Worm (Caenorhabditis elegans) whole organism, L3 larva: ENCODE measurements around the gene gur-4.
A peak's percentile ranks its signal among the peaks of the same experiment; 100 is the strongest.

ENCODE experiments used
- R02D3.7 ChIP-seq: fragments of 150-350 bp; optimal IDR thresholded peaks from 2 replicates; lab custom pipeline; 2014; ENCODE audit warnings: missing biosample characterization, missing genetic modification characterization
- ZK546.5 ChIP-seq: sonication (generic microtip); optimal IDR thresholded peaks from 2 replicates; lab custom pipeline; 2017; ENCODE audit warnings: missing biosample characterization, missing genetic modification characterization
- aly-2 ChIP-seq: fragments of 150-350 bp; optimal IDR thresholded peaks from 2 replicates; lab custom pipeline; 2014; ENCODE audit warnings: missing biosample characterization, missing genetic modification characterization
- ama-1 ChIP-seq: fragments of 150-350 bp; optimal IDR thresholded peaks from 2 replicates; lab custom pipeline; 2018
- ceh-16 ChIP-seq: sonication (generic microtip); optimal IDR thresholded peaks from 2 replicates; lab custom pipeline; 2017; ENCODE audit warnings: missing biosample characterization, missing genetic modification characterization
- ceh-28 ChIP-seq: fragments of 150-350 bp; optimal IDR thresholded peaks from 2 replicates; lab custom pipeline; 2014; ENCODE audit warnings: missing biosample characterization, missing genetic modification reagents, missing genetic modification characterization
- ceh-82 ChIP-seq: fragments of 150-350 bp; optimal IDR thresholded peaks from 2 replicates; lab custom pipeline; 2014; ENCODE audit warnings: missing biosample characterization, missing genetic modification characterization
- ceh-9 ChIP-seq: sonication (generic microtip); optimal IDR thresholded peaks from 2 replicates; lab custom pipeline; 2018; ENCODE audit warnings: missing biosample characterization, missing genetic modification characterization
- daf-12 ChIP-seq: fragments of 150-350 bp; optimal IDR thresholded peaks from 2 replicates; lab custom pipeline; 2014; ENCODE audit warnings: missing biosample characterization, missing genetic modification reagents, missing genetic modification characterization
- egl-27 ChIP-seq: sonication (generic microtip); optimal IDR thresholded peaks from 4 replicates; lab custom pipeline; 2017; ENCODE audit warnings: missing biosample characterization, missing genetic modification reagents, missing genetic modification characterization
- egl-5 ChIP-seq: fragments of 150-350 bp; optimal IDR thresholded peaks from 2 replicates; lab custom pipeline; 2017; ENCODE audit warnings: missing biosample characterization, missing genetic modification reagents, missing genetic modification characterization, inconsistent platforms
- elt-1 ChIP-seq: fragments of 150-350 bp; optimal IDR thresholded peaks from 2 replicates; lab custom pipeline; 2014; ENCODE audit warnings: missing biosample characterization, missing genetic modification characterization
- elt-2 ChIP-seq: sonication (generic microtip); optimal IDR thresholded peaks from 2 replicates; lab custom pipeline; 2016; ENCODE audit warnings: missing genetic modification reagents, mild to moderate bottlenecking, missing genetic modification characterization, missing compliant biosample characterization
- elt-3 ChIP-seq, 3 experiments: fragments of 150-350 bp in 1 of 3; sonication (generic microtip) in 2 of 3; optimal IDR thresholded peaks; 2 replicates in 2 of 3; 4 replicates in 1 of 3; lab custom pipeline; 2014 to 2017; ENCODE audit warnings: missing biosample characterization in 3 of 3, missing genetic modification characterization in 3 of 3
- eor-1 ChIP-seq, 2 experiments: fragments of 150-350 bp; optimal IDR thresholded peaks; 2 replicates each; lab custom pipeline; 2014 to 2018; ENCODE audit warnings: missing biosample characterization in 2 of 2, missing genetic modification characterization in 2 of 2
- fkh-10 ChIP-seq: sonication (generic microtip); optimal IDR thresholded peaks from 2 replicates; lab custom pipeline; 2017; ENCODE audit warnings: missing biosample characterization, missing genetic modification reagents, missing genetic modification characterization
- fkh-2 ChIP-seq: fragments of 150-350 bp; optimal IDR thresholded peaks from 2 replicates; lab custom pipeline; 2014; ENCODE audit warnings: missing biosample characterization, missing genetic modification reagents, missing genetic modification characterization
- fos-1 ChIP-seq: fragments of 150-350 bp; optimal IDR thresholded peaks from 2 replicates; lab custom pipeline; 2014; ENCODE audit warnings: missing biosample characterization, missing genetic modification characterization
- hmg-11 ChIP-seq: sonication (generic microtip); optimal IDR thresholded peaks from 2 replicates; lab custom pipeline; 2016; ENCODE audit warnings: missing genetic modification characterization, missing compliant biosample characterization
- jun-1 ChIP-seq: fragments of 150-350 bp; optimal IDR thresholded peaks from 2 replicates; lab custom pipeline; 2014; ENCODE audit warnings: missing biosample characterization, missing genetic modification reagents, missing genetic modification characterization
- lin-15B ChIP-seq: fragments of 150-350 bp; optimal IDR thresholded peaks from 2 replicates; lab custom pipeline; 2014; ENCODE audit warnings: missing biosample characterization, missing genetic modification characterization
- lin-39 ChIP-seq: fragments of 150-350 bp; optimal IDR thresholded peaks from 2 replicates; lab custom pipeline; 2018; ENCODE audit warnings: missing biosample characterization, missing genetic modification reagents, missing genetic modification characterization
- lsy-12 ChIP-seq: sonication (generic microtip); optimal IDR thresholded peaks from 2 replicates; lab custom pipeline; 2016; ENCODE audit warnings: mild to moderate bottlenecking, missing genetic modification characterization, missing compliant biosample characterization
- mdl-1 ChIP-seq: fragments of 150-350 bp; optimal IDR thresholded peaks from 2 replicates; lab custom pipeline; 2014; ENCODE audit warnings: missing biosample characterization, missing genetic modification characterization
- mml-1 ChIP-seq: fragments of 150-350 bp; sonication (generic microtip); optimal IDR thresholded peaks from 3 replicates; lab custom pipeline; 2014; ENCODE audit warnings: missing biosample characterization, missing genetic modification characterization
- nfya-1 ChIP-seq: sonication (generic microtip); optimal IDR thresholded peaks from 2 replicates; lab custom pipeline; 2017; ENCODE audit warnings: missing genetic modification characterization, mild to moderate bottlenecking, missing compliant biosample characterization, antibody characterized with exemption, moderate library complexity; ENCODE audit not compliant: insufficient read depth
- nhr-11 ChIP-seq: fragments of 150-350 bp; optimal IDR thresholded peaks from 2 replicates; lab custom pipeline; 2014; ENCODE audit warnings: missing biosample characterization, missing genetic modification characterization
- nhr-12 ChIP-seq: fragments of 150-350 bp; optimal IDR thresholded peaks from 2 replicates; lab custom pipeline; 2014; ENCODE audit warnings: missing biosample characterization, missing genetic modification characterization
- nhr-23 ChIP-seq: fragments of 150-350 bp; optimal IDR thresholded peaks from 2 replicates; lab custom pipeline; 2014; ENCODE audit warnings: missing biosample characterization, missing genetic modification reagents, missing genetic modification characterization
- nhr-237 ChIP-seq: fragments of 150-350 bp; optimal IDR thresholded peaks from 2 replicates; lab custom pipeline; 2014; ENCODE audit warnings: missing biosample characterization, missing genetic modification characterization
- nhr-25 ChIP-seq: sonication (generic microtip); optimal IDR thresholded peaks from 2 replicates; lab custom pipeline; 2017; ENCODE audit warnings: missing biosample characterization, missing genetic modification characterization
- nhr-28 ChIP-seq: fragments of 150-350 bp; optimal IDR thresholded peaks from 2 replicates; lab custom pipeline; 2014; ENCODE audit warnings: missing biosample characterization, missing genetic modification characterization
- nhr-43 ChIP-seq: sonication (generic microtip); optimal IDR thresholded peaks from 2 replicates; lab custom pipeline; 2016; ENCODE audit warnings: mild to moderate bottlenecking, missing genetic modification characterization, missing compliant biosample characterization; ENCODE audit not compliant: poor library complexity, severe bottlenecking
- nhr-67 ChIP-seq: fragments of 150-350 bp; optimal IDR thresholded peaks from 2 replicates; lab custom pipeline; 2014; ENCODE audit warnings: missing biosample characterization, missing genetic modification characterization
- nhr-76 ChIP-seq: fragments of 150-350 bp; sonication (generic microtip); optimal IDR thresholded peaks from 5 replicates; lab custom pipeline; 2014; ENCODE audit warnings: missing biosample characterization, missing genetic modification characterization
- nhr-77 ChIP-seq: fragments of 150-350 bp; optimal IDR thresholded peaks from 2 replicates; lab custom pipeline; 2014; ENCODE audit warnings: missing biosample characterization, missing genetic modification characterization
- pha-4 ChIP-seq: fragments of 150-350 bp; optimal IDR thresholded peaks from 2 replicates; lab custom pipeline; 2014; ENCODE audit warnings: missing biosample characterization, missing genetic modification reagents, missing genetic modification characterization
- pqm-1 ChIP-seq: fragments of 150-350 bp; optimal IDR thresholded peaks from 2 replicates; lab custom pipeline; 2017; ENCODE audit warnings: missing biosample characterization, missing genetic modification characterization, inconsistent platforms
- sea-2 ChIP-seq: fragments of 150-350 bp; sonication (generic microtip); optimal IDR thresholded peaks from 4 replicates; lab custom pipeline; 2014; ENCODE audit warnings: missing biosample characterization, missing genetic modification reagents, missing genetic modification characterization
- skn-1 ChIP-seq: fragments of 150-350 bp; optimal IDR thresholded peaks from 2 replicates; lab custom pipeline; 2014; ENCODE audit warnings: missing biosample characterization, missing genetic modification characterization
- snpc-4 ChIP-seq: fragments of 150-350 bp; optimal IDR thresholded peaks from 2 replicates; lab custom pipeline; 2014; ENCODE audit warnings: missing biosample characterization, missing genetic modification characterization
- tbx-2 ChIP-seq: sonication (generic microtip); optimal IDR thresholded peaks from 2 replicates; lab custom pipeline; 2016; ENCODE audit warnings: mild to moderate bottlenecking, missing genetic modification characterization, missing compliant biosample characterization
- unc-39 ChIP-seq: sonication (generic microtip); optimal IDR thresholded peaks from 4 replicates; lab custom pipeline; 2017; ENCODE audit warnings: missing biosample characterization, missing genetic modification characterization
- unc-62 ChIP-seq: fragments of 150-350 bp; sonication (generic microtip); optimal IDR thresholded peaks from 4 replicates; lab custom pipeline; 2014; ENCODE audit warnings: missing biosample characterization, missing genetic modification reagents, missing genetic modification characterization
- zag-1 ChIP-seq: fragments of 150-350 bp; optimal IDR thresholded peaks from 2 replicates; lab custom pipeline; 2014; ENCODE audit warnings: missing biosample characterization, missing genetic modification characterization
- ztf-11 ChIP-seq: fragments of 150-350 bp; optimal IDR thresholded peaks from 2 replicates; lab custom pipeline; 2014; ENCODE audit warnings: missing biosample characterization, missing genetic modification characterization
- ztf-4 ChIP-seq: fragments of 150-350 bp; optimal IDR thresholded peaks from 2 replicates; lab custom pipeline; 2014; ENCODE audit warnings: missing biosample characterization, missing genetic modification characterization

gur-4 gene

DNA sequence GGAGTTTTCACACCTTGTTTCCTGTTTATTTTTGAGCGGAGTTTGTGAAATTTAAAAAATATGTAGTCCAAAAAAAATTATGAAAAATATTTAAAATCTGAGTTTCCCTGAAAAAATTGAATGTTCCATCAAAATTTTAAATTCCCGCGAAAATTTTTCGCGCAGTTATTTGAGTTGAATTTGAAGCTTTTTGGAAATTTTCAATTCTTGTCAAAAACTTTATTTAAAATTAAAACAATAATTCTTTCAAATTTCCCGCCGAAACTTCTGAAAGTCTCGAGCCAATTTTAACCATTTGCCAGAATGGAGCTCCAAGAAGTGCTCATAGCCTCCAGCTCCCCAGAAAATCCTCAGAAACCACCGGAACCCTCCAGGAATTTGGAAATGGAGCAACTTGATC is at the start of gene gur-4:
TSS of gene gur-4 (plus strand) at position 301 of the 400 bp plus-strand sequence.
- TF ChIP-seq nhr-77 (tag; lab: Kevin White, UChicago) (no peak), nhr-11 (tag; lab: Kevin White, UChicago) (no peak)

DNA sequence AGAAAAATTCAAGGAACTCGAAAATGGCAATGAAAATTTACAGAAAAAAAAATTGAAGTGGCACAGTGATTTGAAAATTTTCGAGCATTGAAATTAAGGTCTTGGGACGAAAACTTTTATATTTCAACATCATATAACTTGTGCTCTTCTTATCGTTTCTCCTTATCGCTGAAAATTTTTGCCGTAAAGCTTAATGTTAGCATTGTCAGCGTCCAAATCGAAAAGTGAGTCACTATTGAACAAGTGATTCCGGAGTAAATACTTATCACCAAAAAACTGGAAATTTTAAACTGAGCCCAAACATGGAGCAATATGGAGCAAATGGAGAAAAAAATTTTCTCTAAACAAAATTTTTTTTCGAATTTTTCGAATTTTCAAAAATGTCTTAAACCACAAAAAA is 48.9 kb upstream of the gur-4 start:
- no peak for TF ChIP-seq nhr-77 (tag; lab: Kevin White, UChicago)
- peak; percentile 74 for TF ChIP-seq elt-2 (tag; lab: Kevin White, UChicago)
- TF ChIP-seq pqm-1 (tag; lab: Kevin White, UChicago) = peak; percentile 48

DNA sequence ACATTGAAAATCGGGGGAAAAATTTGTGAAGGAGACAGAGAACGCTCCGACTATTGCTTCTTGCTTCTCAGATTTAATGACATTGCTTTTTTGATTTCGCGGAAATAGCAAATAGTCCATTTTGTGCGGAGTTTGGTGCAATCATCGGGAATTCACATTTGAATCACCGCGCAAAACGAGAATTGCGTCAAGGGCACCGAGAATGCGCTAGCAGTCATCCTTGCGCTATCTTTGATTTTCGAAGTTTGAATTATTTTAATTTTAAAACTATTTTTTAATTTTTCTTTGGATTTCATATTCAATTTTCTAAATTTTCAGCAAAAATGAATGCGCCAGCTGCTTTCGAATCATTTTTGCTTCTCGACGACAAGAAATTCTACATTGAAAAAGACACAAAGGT is 44.8 kb upstream of the gur-4 start, which contains the start of gene rpb-11:
TSS of gene rpb-11 (plus strand) at position 319 of the 400 bp plus-strand sequence.
- TF ChIP-seq nhr-77 (tag; lab: Kevin White, UChicago) (peak; percentile 95), jun-1 (tag; lab: Kevin White, UChicago) (peak; percentile 88), unc-39 (tag; lab: Kevin White, UChicago) (no peak), eor-1 (tag; optimal IDR thresholded peaks at IDR 0.05; lab: Kevin White, UChicago) (no peak), nhr-76 (no peak), nhr-67 (tag; lab: Kevin White, UChicago) (no peak), fkh-10 (GFP tag; lab: Kevin White, UChicago) (peak; percentile 81), ZK546.5 (no peak), ama-1 (lab: Kevin White, UChicago) (no peak), lin-15B (tag; lab: Kevin White, UChicago) (peak; percentile 94), elt-3 (tag; optimal IDR thresholded peaks at IDR 0.05; lab: Kevin White, UChicago) (no peak), ceh-28 (peak; percentile 81), pqm-1 (tag; lab: Kevin White, UChicago) (peak; percentile 56), pha-4 (tag; lab: Kevin White, UChicago) (peak; percentile 98), fkh-2 (no peak), nhr-28 (no peak), nhr-25 (tag; lab: Kevin White, UChicago) (peak; percentile 84), aly-2 (tag; lab: Kevin White, UChicago) (peak; percentile 56), egl-5 (tag; lab: Kevin White, UChicago) (no peak), skn-1 (peak; percentile 85), ztf-4 (tag; lab: Kevin White, UChicago) (no peak), mml-1 (no peak), nfya-1 (tag; lab: Kevin White, UChicago) (peak; percentile 93), lsy-12 (tag; lab: Kevin White, UChicago) (peak; percentile 83), nhr-43 (tag; lab: Kevin White, UChicago) (peak; percentile 90), zag-1 (tag; lab: Kevin White, UChicago) (peak; percentile 44), unc-62 (GFP tag; lab: Kevin White, UChicago) (peak; percentile 26), snpc-4 (tag; lab: Kevin White, UChicago) (peak; percentile 92), ceh-9 (no peak), daf-12 (tag; lab: Kevin White, UChicago) (no peak), nhr-12 (no peak), tbx-2 (tag; lab: Kevin White, UChicago) (peak; percentile 91), hmg-11 (tag; lab: Kevin White, UChicago) (peak; percentile 58), elt-1 (peak; percentile 66), ceh-82 (tag; lab: Kevin White, UChicago) (peak; percentile 80), ceh-16 (tag; lab: Kevin White, UChicago) (no peak), egl-27 (tag; lab: Kevin White, UChicago) (no peak), lin-39 (tag; lab: Kevin White, UChicago) (peak; percentile 67), elt-2 (tag; lab: Kevin White, UChicago) (peak; percentile 72), fos-1 (no peak), nhr-23 (tag; lab: Kevin White, UChicago) (peak; percentile 97), ztf-11 (no peak), mdl-1 (no peak), nhr-237 (no peak), R02D3.7 (tag; lab: Kevin White, UChicago) (peak; percentile 85), nhr-11 (tag; lab: Kevin White, UChicago) (no peak), sea-2 (GFP tag; lab: Kevin White, UChicago) (no peak)
